Fruit fly (Drosophila melanogaster): ENCODE data around the gene tHMG2.

Gene tHMG2

DNA sequence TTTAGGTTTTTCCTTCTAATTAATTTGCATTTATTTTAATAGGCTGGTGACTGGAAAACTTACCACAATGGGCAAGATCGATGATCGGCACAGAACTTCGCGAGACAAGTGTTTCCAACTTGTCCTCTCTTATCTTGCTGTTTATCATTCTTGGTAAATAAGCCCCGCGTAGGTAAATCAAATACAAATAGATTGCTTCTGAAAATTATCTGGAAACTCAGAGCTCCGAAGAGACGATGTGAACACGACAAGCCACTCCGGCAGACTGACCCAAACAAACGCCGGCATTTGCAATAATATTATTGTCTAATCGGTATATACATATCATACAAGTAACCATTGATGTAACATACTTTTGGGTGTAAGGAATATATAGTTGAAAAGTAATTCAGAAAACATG is 37.6 kb downstream of the tHMG2 start, which contains the start of gene CG33099 (continued):
- TF ChIP-seq CG7372 (GFP tag; IDR thresholded peaks at IDR 0.05) = no peak
- peak; percentile 25 for TF ChIP-seq pfk (GFP tag; optimal IDR thresholded peaks at IDR 0.05)
- TF ChIP-seq CG2875 (GFP tag; optimal IDR thresholded peaks at IDR 0.05) = peak; percentile 33
- peak; percentile 7; the same call in 1 of the 2 replicates for TF ChIP-seq sens-2 (GFP tag; IDR thresholded peaks at IDR 0.05)
- no peak for TF ChIP-seq CG3995 (GFP tag; optimal IDR thresholded peaks at IDR 0.05)
- no peak for TF ChIP-seq tin (GFP tag; optimal IDR thresholded peaks at IDR 0.05)
- peak; percentile 51 for TF ChIP-seq CG12071 (GFP tag; optimal IDR thresholded peaks at IDR 0.05)
- TF ChIP-seq chn (GFP tag; optimal IDR thresholded peaks at IDR 0.05) = no peak
- TF ChIP-seq amos (GFP tag; IDR thresholded peaks at IDR 0.05; ENCODE audit: partially characterized antibody) = no peak
- TF ChIP-seq Optix (GFP tag; IDR thresholded peaks at IDR 0.05) = no peak
- TF ChIP-seq Dip3 (GFP tag; optimal IDR thresholded peaks at IDR 0.05) = no peak
- peak; percentile 8 for TF ChIP-seq Sry-δ (GFP tag; optimal IDR thresholded peaks at IDR 0.05)
- no peak for TF ChIP-seq CG6689 (GFP tag; IDR thresholded peaks at IDR 0.05)
- no peak for TF ChIP-seq CG17328 (GFP tag; IDR thresholded peaks at IDR 0.05)
- peak; percentile 83 for TF ChIP-seq CG15514 (GFP tag; optimal IDR thresholded peaks at IDR 0.05)
- TF ChIP-seq yki (optimal IDR thresholded peaks at IDR 0.05) = no peak
- no peak for TF ChIP-seq hkb (optimal IDR thresholded peaks at IDR 0.05)
- peak; percentile 62; the same call in 1 of the 2 replicates for TF ChIP-seq hkb (GFP tag; IDR thresholded peaks at IDR 0.05)
- no peak for TF ChIP-seq da (GFP tag; optimal IDR thresholded peaks at IDR 0.05)
- TF ChIP-seq CG31388 (GFP tag; optimal IDR thresholded peaks at IDR 0.05) = no peak
- no peak for TF ChIP-seq CG2129 (GFP tag; IDR thresholded peaks at IDR 0.05; ENCODE audit: partially characterized antibody)
- TF ChIP-seq fru (optimal IDR thresholded peaks at IDR 0.05) = no peak
- TF ChIP-seq CG11456 (GFP tag; IDR thresholded peaks at IDR 0.05) = 0 out of 3 replicates have a peak, but pooled peaks have one; percentile 52
- peak; percentile 53 for TF ChIP-seq Side (GFP tag; optimal IDR thresholded peaks at IDR 0.05)
- peak; percentile 29; the same call in 1 of the 2 replicates for TF ChIP-seq toy (GFP tag; IDR thresholded peaks at IDR 0.05)
- no peak for TF ChIP-seq Neu2 (GFP tag; optimal IDR thresholded peaks at IDR 0.05; ENCODE audit: borderline replicate concordance)
- TF ChIP-seq CG8359 (GFP tag; optimal IDR thresholded peaks at IDR 0.05; ENCODE audit: borderline replicate concordance) = peak; percentile 35
- no peak for TF ChIP-seq CG15601 (tag; optimal IDR thresholded peaks at IDR 0.05)
- TF ChIP-seq HLH4C (GFP tag; IDR thresholded peaks at IDR 0.05; ENCODE audit: partially characterized antibody) = no peak
- no peak for TF ChIP-seq CG11696 (GFP tag; IDR thresholded peaks at IDR 0.05)
- peak; percentile 2 for TF ChIP-seq CG6683 (GFP tag; optimal IDR thresholded peaks at IDR 0.05)
- TF ChIP-seq Scr (GFP tag; IDR thresholded peaks at IDR 0.05; ENCODE audit: partially characterized antibody) = no peak
- no peak for TF ChIP-seq CG14860 (GFP tag; IDR thresholded peaks at IDR 0.05; ENCODE audit: partially characterized antibody)
- peak; percentile 13 for TF ChIP-seq ac (GFP tag; optimal IDR thresholded peaks at IDR 0.05)
- TF ChIP-seq pzg (GFP tag; optimal IDR thresholded peaks at IDR 0.05) = no peak
- peak; percentile 43 for TF ChIP-seq CG2202 (tag; optimal IDR thresholded peaks at IDR 0.05)
- TF ChIP-seq mld (GFP tag; IDR thresholded peaks at IDR 0.05; ENCODE audit: partially characterized antibody) = no peak
- TF ChIP-seq CG4707 (GFP tag; optimal IDR thresholded peaks at IDR 0.05) = peak; percentile 3
- no peak for TF ChIP-seq CG14441 (GFP tag; IDR thresholded peaks at IDR 0.05)
- TF ChIP-seq Awh (GFP tag; IDR thresholded peaks at IDR 0.05) = 0 out of 2 replicates have a peak, but pooled peaks have one; percentile 40
- no peak for TF ChIP-seq Poxn (GFP tag; IDR thresholded peaks at IDR 0.05)
- no peak for TF ChIP-seq pnt (GFP tag; optimal IDR thresholded peaks at IDR 0.05)
- no peak for TF ChIP-seq abd-A (tag; optimal IDR thresholded peaks at IDR 0.05)
- no peak for TF ChIP-seq Gsc (GFP tag; IDR thresholded peaks at IDR 0.05)
- TF ChIP-seq chinmo (GFP tag; IDR thresholded peaks at IDR 0.05; ENCODE audit: partially characterized antibody) = peak; percentile 35; the same call in 1 of the 4 replicates
- no peak for TF ChIP-seq dimm (GFP tag; IDR thresholded peaks at IDR 0.05)
- TF ChIP-seq CG10274 (GFP tag; optimal IDR thresholded peaks at IDR 0.05) = no peak
- peak; percentile 31 for TF ChIP-seq NC2β (GFP tag; optimal IDR thresholded peaks at IDR 0.05)
- peak; percentile 14; the same call in 1 of the 2 replicates for TF ChIP-seq CG5953 (GFP tag; IDR thresholded peaks at IDR 0.05)
- no peak for TF ChIP-seq dpn (GFP tag; optimal IDR thresholded peaks at IDR 0.05)
- TF ChIP-seq h (optimal IDR thresholded peaks at IDR 0.05) = no peak
- 0 out of 3 replicates have a peak, but pooled peaks have one; percentile 30 for TF ChIP-seq ken (GFP tag; IDR thresholded peaks at IDR 0.05)
